Worm (Caenorhabditis elegans): Measurements from ENCODE around the gene C52E2.2.
"Not testable (repeated sequence)": the region's sequence is repeated elsewhere in the genome, so short reads cannot be mapped to it uniquely, and the experiment has no call there.

The C52E2.2 gene

ce11 chrII:1819944-1820570 is 32.5 kb upstream of the C52E2.2 start, which contains the start of gene fbxc-19:
TSS of gene fbxc-19 (plus strand) at chrII:1820479.
- TF ChIP-seq ZK546.5 (tag; optimal IDR thresholded peaks at IDR 0.05), result no peak
- TF ChIP-seq lsy-12 (tag; optimal IDR thresholded peaks at IDR 0.05), result no peak
- peak; percentile 53 for TF ChIP-seq egl-5 (tag; optimal IDR thresholded peaks at IDR 0.05)
- peak; percentile 31 for TF ChIP-seq nhr-77 (tag; optimal IDR thresholded peaks at IDR 0.05)
- peak; percentile 14 for TF ChIP-seq hmg-11 (tag; optimal IDR thresholded peaks at IDR 0.05)
- peak; percentile 26 for TF ChIP-seq skn-1 (tag; optimal IDR thresholded peaks at IDR 0.05)
- peak; percentile 7 for TF ChIP-seq R02D3.7 (tag; optimal IDR thresholded peaks at IDR 0.05)
- TF ChIP-seq nhr-25 (tag; optimal IDR thresholded peaks at IDR 0.05), result no peak
- TF ChIP-seq ceh-82 (tag; optimal IDR thresholded peaks at IDR 0.05), result no peak
- TF ChIP-seq nhr-28 (tag; optimal IDR thresholded peaks at IDR 0.05), result no peak
- TF ChIP-seq nfya-1 (tag; optimal IDR thresholded peaks at IDR 0.05; ENCODE audit: insufficient read depth), result peak; percentile 42
- TF ChIP-seq elt-2 (tag; optimal IDR thresholded peaks at IDR 0.05), result peak; percentile 99
- peak; percentile 85 for TF ChIP-seq jun-1 (tag; optimal IDR thresholded peaks at IDR 0.05)
- peak; percentile 62 for TF ChIP-seq nhr-23 (tag; optimal IDR thresholded peaks at IDR 0.05)
- TF ChIP-seq mdl-1 (tag; optimal IDR thresholded peaks at IDR 0.05), result peak; percentile 26
- TF ChIP-seq unc-39 (tag; optimal IDR thresholded peaks at IDR 0.05), result no peak
- TF ChIP-seq ztf-11 (tag; optimal IDR thresholded peaks at IDR 0.05), result no peak
- TF ChIP-seq ceh-9 (tag; optimal IDR thresholded peaks at IDR 0.05), result no peak
- TF ChIP-seq ama-1 (optimal IDR thresholded peaks at IDR 0.05), result no peak
- peak; percentile 79 for TF ChIP-seq ceh-28 (tag; optimal IDR thresholded peaks at IDR 0.05)
- TF ChIP-seq lin-15B (tag; optimal IDR thresholded peaks at IDR 0.05), result peak; percentile 21
- peak; percentile 98 for TF ChIP-seq pqm-1 (tag; optimal IDR thresholded peaks at IDR 0.05)
- no peak for TF ChIP-seq tbx-2 (tag; optimal IDR thresholded peaks at IDR 0.05)
- no peak for TF ChIP-seq fos-1 (tag; optimal IDR thresholded peaks at IDR 0.05)
- peak; percentile 89 for TF ChIP-seq pha-4 (tag; optimal IDR thresholded peaks at IDR 0.05)

ce11 chrII:1820774-1821173 is 31.8 kb upstream of the C52E2.2 start, which contains the start of gene fbxa-3:
TSS of gene fbxa-3 (minus strand) at chrII:1820874.
- TF ChIP-seq nfya-1 (tag; optimal IDR thresholded peaks at IDR 0.05; ENCODE audit: insufficient read depth) (no peak), mdl-1 (tag; optimal IDR thresholded peaks at IDR 0.05) (no peak)

- TF ChIP-seq elt-2 (tag; optimal IDR thresholded peaks at IDR 0.05), result peak; percentile 57
Measured at ce11 chrII:1823597-1823996, 29.0 kb upstream of the C52E2.2 start.

ce11 chrII:1824329-1824728 is 28.3 kb upstream of the C52E2.2 start, which contains the start of gene math-41:
TSS of gene math-41 (plus strand) at chrII:1824629.
- not testable (repeated sequence) for TF ChIP-seq ZK546.5, ztf-11, lin-15B (tag; optimal IDR thresholded peaks at IDR 0.05)

ce11 chrII:1830182-1830682 is 22.4 kb upstream of the C52E2.2 start, which contains the start of gene math-40:
TSS of gene math-40 (plus strand) at chrII:1830632.
- TF ChIP-seq ceh-16 (tag; optimal IDR thresholded peaks at IDR 0.05) (no peak), tbx-2 (tag; optimal IDR thresholded peaks at IDR 0.05) (no peak), ceh-9 (tag; optimal IDR thresholded peaks at IDR 0.05) (no peak), egl-5 (tag; optimal IDR thresholded peaks at IDR 0.05) (no peak), ZK546.5 (tag; optimal IDR thresholded peaks at IDR 0.05) (no peak), elt-1 (tag; optimal IDR thresholded peaks at IDR 0.05) (no peak), pqm-1 (tag; optimal IDR thresholded peaks at IDR 0.05) (peak; percentile 41), lsy-12 (tag; optimal IDR thresholded peaks at IDR 0.05) (no peak), hmg-11 (tag; optimal IDR thresholded peaks at IDR 0.05) (no peak), nfya-1 (tag; optimal IDR thresholded peaks at IDR 0.05; ENCODE audit: insufficient read depth) (no peak), nhr-28 (tag; optimal IDR thresholded peaks at IDR 0.05) (no peak), nhr-11 (tag; optimal IDR thresholded peaks at IDR 0.05) (no peak), elt-2 (tag; optimal IDR thresholded peaks at IDR 0.05) (peak; percentile 62), ama-1 (optimal IDR thresholded peaks at IDR 0.05) (no peak), unc-39 (tag; optimal IDR thresholded peaks at IDR 0.05) (no peak), fkh-2 (tag; optimal IDR thresholded peaks at IDR 0.05) (no peak), snpc-4 (tag; optimal IDR thresholded peaks at IDR 0.05) (no peak)

ce11 chrII:1831883-1832388 is 20.7 kb upstream of the C52E2.2 start, which contains the start of gene math-39:
TSS of gene math-39 (plus strand) at chrII:1832338.
- TF ChIP-seq elt-2 (tag; optimal IDR thresholded peaks at IDR 0.05), result peak; percentile 51
- TF ChIP-seq ceh-28 (tag; optimal IDR thresholded peaks at IDR 0.05), result no peak
- TF ChIP-seq nhr-23 (tag; optimal IDR thresholded peaks at IDR 0.05), result no peak
